Fruit fly (Drosophila melanogaster) whole organism, embryonic: Measurements from ENCODE around the gene CG11030.

Experiments used
- B-H1 ChIP-seq: fragments of 200-800 bp; sonication (Bioruptor generic); IDR thresholded peaks from 3 replicates; pipeline ENCODE4 v1.3.6; 2022; ENCODE audit warnings: missing biosample characterization, missing genetic modification characterization
- CG10209 ChIP-seq: fragments of 200-800 bp; sonication (Bioruptor generic); optimal IDR thresholded peaks from 3 replicates; lab custom pipeline; 2017; ENCODE audit warnings: missing biosample characterization, mild to moderate bottlenecking, missing genetic modification characterization, missing genetic modification reagents
- CG10267 ChIP-seq: fragments of 200-800 bp; sonication (Bioruptor generic); optimal IDR thresholded peaks from 2 replicates; lab custom pipeline; 2018; ENCODE audit warnings: missing biosample characterization, mild to moderate bottlenecking, missing genetic modification characterization, moderate library complexity
- CG10366 ChIP-seq: fragments of 200-800 bp; sonication (Bioruptor generic); IDR thresholded peaks from 2 replicates; pipeline ENCODE4 v1.3.6; 2022; ENCODE audit warnings: missing biosample characterization, missing genetic modification characterization
- CG11398 ChIP-seq: fragments of 200-800 bp; sonication (Bioruptor generic); optimal IDR thresholded peaks from 2 replicates; lab custom pipeline; 2016; ENCODE audit warnings: missing biosample characterization, missing genetic modification characterization
- CG12071 ChIP-seq: fragments of 200-800 bp; sonication (Bioruptor generic); optimal IDR thresholded peaks from 3 replicates; lab custom pipeline; 2018; ENCODE audit warnings: missing biosample characterization, mild to moderate bottlenecking, missing genetic modification characterization
- CG1233 ChIP-seq: fragments of 200-800 bp; sonication (Bioruptor generic); optimal IDR thresholded peaks from 4 replicates; lab custom pipeline; 2018; ENCODE audit warnings: missing biosample characterization, mild to moderate bottlenecking, missing genetic modification characterization
- CG13123 ChIP-seq: fragments of 200-800 bp; sonication (Bioruptor generic); optimal IDR thresholded peaks from 2 replicates; lab custom pipeline; 2016; ENCODE audit warnings: missing biosample characterization, missing genetic modification characterization
- CG13287 ChIP-seq: fragments of 200-800 bp; sonication (Bioruptor generic); IDR thresholded peaks from 2 replicates; pipeline ENCODE4 v1.3.6; 2022; ENCODE audit warnings: missing biosample characterization, missing genetic modification characterization; ENCODE audit not compliant: partially characterized antibody
- CG15269 ChIP-seq: fragments of 200-800 bp; sonication (Bioruptor generic); optimal IDR thresholded peaks from 2 replicates; lab custom pipeline; 2018; ENCODE audit warnings: missing biosample characterization, mild to moderate bottlenecking, missing genetic modification characterization, moderate library complexity
- CG1529 ChIP-seq: fragments of 200-800 bp; sonication (Bioruptor generic); optimal IDR thresholded peaks from 3 replicates; lab custom pipeline; 2018; ENCODE audit warnings: missing biosample characterization, missing genetic modification characterization
- CG15601 ChIP-seq: fragments of 200-800 bp; sonication (Bioruptor generic); optimal IDR thresholded peaks from 3 replicates; lab custom pipeline; 2019; ENCODE audit warnings: missing biosample characterization, mild to moderate bottlenecking, missing genetic modification characterization, moderate library complexity
- CG17802 ChIP-seq: fragments of 200-800 bp; sonication (Bioruptor generic); optimal IDR thresholded peaks from 2 replicates; lab custom pipeline; 2018; ENCODE audit warnings: missing biosample characterization, mild to moderate bottlenecking, missing genetic modification characterization, moderate library complexity
- CG17829 ChIP-seq: fragments of 200-800 bp; optimal IDR thresholded peaks from 2 replicates; lab custom pipeline; 2019; ENCODE audit warnings: missing biosample characterization, mild to moderate bottlenecking, missing genetic modification characterization, moderate library complexity
- CG18764 ChIP-seq: fragments of 200-800 bp; sonication (Bioruptor generic); optimal IDR thresholded peaks from 3 replicates; lab custom pipeline; 2016; ENCODE audit warnings: missing biosample characterization, missing genetic modification characterization
- CG2116 ChIP-seq: fragments of 200-800 bp; sonication (Bioruptor generic); optimal IDR thresholded peaks from 3 replicates; lab custom pipeline; 2018; ENCODE audit warnings: missing biosample characterization, mild to moderate bottlenecking, missing genetic modification characterization
- CG32772 ChIP-seq: fragments of 200-800 bp; sonication (Bioruptor generic); IDR thresholded peaks from 2 replicates; pipeline ENCODE4 v1.3.6; 2022; ENCODE audit warnings: missing biosample characterization, missing genetic modification characterization
- CG3407 ChIP-seq: fragments of 200-800 bp; sonication (Bioruptor generic); optimal IDR thresholded peaks from 2 replicates; lab custom pipeline; 2018; ENCODE audit warnings: missing biosample characterization, mild to moderate bottlenecking, missing genetic modification characterization
- CG6654 ChIP-seq: fragments of 200-800 bp; sonication (Bioruptor generic); optimal IDR thresholded peaks from 2 replicates; lab custom pipeline; 2017; ENCODE audit warnings: missing biosample characterization, mild to moderate bottlenecking, missing genetic modification characterization
- CG7271 ChIP-seq: fragments of 200-800 bp; sonication (Bioruptor generic); optimal IDR thresholded peaks from 2 replicates; lab custom pipeline; 2018; ENCODE audit warnings: missing biosample characterization, mild to moderate bottlenecking, missing genetic modification characterization, moderate library complexity
- CG7357 ChIP-seq: fragments of 200-800 bp; sonication (Bioruptor generic); IDR thresholded peaks from 3 replicates; pipeline ENCODE4 v1.3.6; 2022; ENCODE audit warnings: missing biosample characterization, missing genetic modification characterization
- CG7372 ChIP-seq: fragments of 200-800 bp; sonication (Bioruptor generic); IDR thresholded peaks from 2 replicates; pipeline ENCODE4 v1.3.6; 2022; ENCODE audit warnings: missing biosample characterization, missing genetic modification characterization
- Dek ChIP-seq: fragments of 200-800 bp; sonication (Bioruptor generic); optimal IDR thresholded peaks from 3 replicates; lab custom pipeline; 2019; ENCODE audit warnings: missing biosample characterization, mild to moderate bottlenecking, missing genetic modification characterization, moderate library complexity
- Kr ChIP-seq: fragments of 200-800 bp; sonication (Bioruptor generic); optimal IDR thresholded peaks from 2 replicates; lab custom pipeline; 2017; ENCODE audit warnings: missing biosample characterization, mild to moderate bottlenecking, missing genetic modification characterization
- Lim3 ChIP-seq: fragments of 200-800 bp; sonication (Bioruptor generic); IDR thresholded peaks from 2 replicates; pipeline ENCODE4 v1.3.6; 2022; ENCODE audit warnings: missing biosample characterization, missing genetic modification characterization
- Mrtf ChIP-seq: fragments of 200-800 bp; sonication (Bioruptor generic); IDR thresholded peaks from 3 replicates; pipeline ENCODE4 v1.3.6; 2022; ENCODE audit warnings: missing biosample characterization, missing genetic modification characterization
- Myb ChIP-seq: fragments of 200-800 bp; sonication (Bioruptor generic); optimal IDR thresholded peaks from 2 replicates; lab custom pipeline; 2016; ENCODE audit warnings: missing biosample characterization, missing genetic modification characterization
- Nf-YA ChIP-seq: fragments of 200-800 bp; sonication (Bioruptor generic); IDR thresholded peaks from 2 replicates; pipeline ENCODE4 v1.3.6; 2022; ENCODE audit warnings: missing biosample characterization, missing genetic modification characterization
- Optix ChIP-seq: fragments of 200-800 bp; sonication (Bioruptor generic); IDR thresholded peaks from 3 replicates; pipeline ENCODE4 v1.3.6; 2022; ENCODE audit warnings: missing biosample characterization, missing genetic modification characterization
- Pdp1 ChIP-seq, 2 experiments: fragments of 200-800 bp; sonication (Bioruptor generic); optimal IDR thresholded peaks; 3 replicates each; lab custom pipeline; 2016; ENCODE audit warnings: missing biosample characterization in 2 of 2, missing genetic modification characterization in 2 of 2, mild to moderate bottlenecking in 1 of 2, moderate library complexity in 1 of 2
- Ptx1 ChIP-seq: fragments of 200-800 bp; sonication (Bioruptor generic); IDR thresholded peaks from 2 replicates; pipeline ENCODE4 v1.3.6; 2022; ENCODE audit warnings: missing biosample characterization, missing genetic modification characterization
- Scr ChIP-seq: fragments of 200-800 bp; sonication (Bioruptor generic); IDR thresholded peaks from 2 replicates; pipeline ENCODE4 v1.3.6; 2022; ENCODE audit warnings: missing biosample characterization, missing genetic modification characterization; ENCODE audit not compliant: partially characterized antibody
- Sox100B ChIP-seq: fragments of 200-800 bp; sonication (Bioruptor generic); optimal IDR thresholded peaks from 3 replicates; lab custom pipeline; 2018; ENCODE audit warnings: missing biosample characterization, mild to moderate bottlenecking, missing genetic modification characterization
- Xbp1 ChIP-seq: fragments of 200-800 bp; sonication (Bioruptor generic); optimal IDR thresholded peaks from 3 replicates; lab custom pipeline; 2016; ENCODE audit warnings: missing biosample characterization, mild to moderate bottlenecking, missing genetic modification characterization
- ac ChIP-seq: fragments of 200-800 bp; sonication (Bioruptor generic); optimal IDR thresholded peaks from 3 replicates; lab custom pipeline; 2017; ENCODE audit warnings: missing biosample characterization, mild to moderate bottlenecking, missing genetic modification characterization
- aop ChIP-seq: fragments of 200-800 bp; sonication (Bioruptor generic); IDR thresholded peaks from 2 replicates; pipeline ENCODE4 v1.3.6; 2022; ENCODE audit warnings: missing biosample characterization, missing genetic modification characterization
- crc ChIP-seq: fragments of 200-800 bp; sonication (Bioruptor generic); optimal IDR thresholded peaks from 2 replicates; lab custom pipeline; 2016; ENCODE audit warnings: missing biosample characterization, missing genetic modification characterization
- crol ChIP-seq: fragments of 200-800 bp; sonication (Bioruptor generic); IDR thresholded peaks from 2 replicates; pipeline ENCODE4 v1.3.6; 2022; ENCODE audit warnings: missing biosample characterization, missing genetic modification characterization
- dan ChIP-seq: fragments of 200-800 bp; sonication (Bioruptor generic); IDR thresholded peaks from 2 replicates; pipeline ENCODE4 v1.3.6; 2022; ENCODE audit warnings: missing biosample characterization, missing genetic modification characterization
- danr ChIP-seq: fragments of 200-800 bp; sonication (Bioruptor generic); IDR thresholded peaks from 2 replicates; pipeline ENCODE4 v1.3.6; 2022; ENCODE audit warnings: missing biosample characterization, missing genetic modification characterization
- ems ChIP-seq: fragments of 200-800 bp; sonication (Bioruptor generic); optimal IDR thresholded peaks from 3 replicates; lab custom pipeline; 2016; ENCODE audit warnings: missing biosample characterization, missing genetic modification characterization
- eyg ChIP-seq: fragments of 200-800 bp; sonication (Bioruptor generic); optimal IDR thresholded peaks from 3 replicates; lab custom pipeline; 2016; ENCODE audit warnings: missing biosample characterization, missing genetic modification characterization
- gcm ChIP-seq: fragments of 200-800 bp; sonication (Bioruptor generic); optimal IDR thresholded peaks from 2 replicates; lab custom pipeline; 2019; ENCODE audit warnings: missing biosample characterization, mild to moderate bottlenecking, missing genetic modification characterization, moderate library complexity
- insv ChIP-seq, 2 experiments: fragments of 200-800 bp; sonication (Bioruptor generic); optimal IDR thresholded peaks; 3 replicates each; lab custom pipeline; 2016 to 2018; ENCODE audit warnings: missing biosample characterization in 2 of 2, missing genetic modification characterization in 2 of 2
- jumu ChIP-seq: fragments of 200-800 bp; sonication (Bioruptor generic); optimal IDR thresholded peaks from 3 replicates; lab custom pipeline; 2016; ENCODE audit warnings: missing biosample characterization, missing genetic modification characterization
- mam ChIP-seq: fragments of 200-800 bp; sonication (Bioruptor generic); optimal IDR thresholded peaks from 3 replicates; lab custom pipeline; 2016; ENCODE audit warnings: missing biosample characterization, missing genetic modification characterization
- org-1 ChIP-seq: fragments of 200-800 bp; sonication (Bioruptor generic); optimal IDR thresholded peaks from 2 replicates; lab custom pipeline; 2017; ENCODE audit warnings: missing biosample characterization, missing genetic modification characterization
- run ChIP-seq: fragments of 200-800 bp; sonication (Bioruptor generic); optimal IDR thresholded peaks from 3 replicates; lab custom pipeline; 2018; ENCODE audit warnings: missing biosample characterization, mild to moderate bottlenecking, missing genetic modification characterization
- slbo ChIP-seq: fragments of 200-800 bp; sonication (Bioruptor generic); IDR thresholded peaks from 2 replicates; pipeline ENCODE4 v1.3.6; 2022; ENCODE audit warnings: missing biosample characterization, missing genetic modification characterization
- tx ChIP-seq: fragments of 200-800 bp; sonication (Bioruptor generic); optimal IDR thresholded peaks from 2 replicates; lab custom pipeline; 2016; ENCODE audit warnings: missing biosample characterization, missing genetic modification characterization

Gene CG11030

dm6 chr2L:5720407-5721228 is 3.8 kb upstream of the CG11030 start, which contains the start of the genes CG11149 and sip1 (continued):
- TF ChIP-seq Xbp1 (GFP tag; lab: Kevin White, UChicago) = no peak
- TF ChIP-seq Scr (GFP tag; lab: Robert Waterston, UW) = peak; percentile 61
- no peak for TF ChIP-seq CG1233 (GFP tag; lab: Kevin White, UChicago)
- TF ChIP-seq B-H1 (GFP tag; lab: Robert Waterston, UW) = no peak
- no peak for TF ChIP-seq aop
- no peak for TF ChIP-seq mam (GFP tag; lab: Kevin White, UChicago)
- no peak for TF ChIP-seq CG10366
- TF ChIP-seq CG18764 = no peak
- TF ChIP-seq CG15269 (tag; lab: Kevin White, UChicago) = no peak
- TF ChIP-seq CG17802 (tag; lab: Kevin White, UChicago) = no peak
- peak; percentile 19 for TF ChIP-seq CG2116 (GFP tag; lab: Kevin White, UChicago)
- TF ChIP-seq CG10267 (tag; lab: Kevin White, UChicago) = no peak
- TF ChIP-seq crc (GFP tag; lab: Kevin White, UChicago) = no peak
- TF ChIP-seq CG10209 (GFP tag; lab: Kevin White, UChicago) = no peak
- TF ChIP-seq CG6654 (GFP tag; lab: Kevin White, UChicago) = no peak
- TF ChIP-seq CG12071 (GFP tag; lab: Kevin White, UChicago) = no peak
- TF ChIP-seq CG7357 = no peak
- no peak for TF ChIP-seq Ptx1 (GFP tag; lab: Robert Waterston, UW)
- no peak for TF ChIP-seq run (tag; lab: Kevin White, UChicago)
- TF ChIP-seq CG1529 (GFP tag; lab: Kevin White, UChicago) = no peak
- TF ChIP-seq CG7372 = no peak
- no peak for TF ChIP-seq CG15601 (tag; lab: Kevin White, UChicago)
- TF ChIP-seq eyg (GFP tag; lab: Kevin White, UChicago) = no peak
- TF ChIP-seq jumu = no peak
- no peak for TF ChIP-seq Dek
- TF ChIP-seq CG32772 (GFP tag; lab: Robert Waterston, UW) = no peak
- no peak for TF ChIP-seq dan
- no peak for TF ChIP-seq Mrtf (GFP tag; lab: Robert Waterston, UW)
- TF ChIP-seq danr (GFP tag; lab: Robert Waterston, UW) = no peak
- no peak for TF ChIP-seq CG13123 (GFP tag; lab: Kevin White, UChicago)
- TF ChIP-seq tx (GFP tag; lab: Kevin White, UChicago) = no peak
- no peak for TF ChIP-seq Kr (GFP tag; lab: Kevin White, UChicago)
- TF ChIP-seq Myb (GFP tag; lab: Kevin White, UChicago) = no peak
- TF ChIP-seq CG11398 = no peak
- TF ChIP-seq org-1 (GFP tag; lab: Kevin White, UChicago) = no peak
- TF ChIP-seq CG17829 (tag; lab: Kevin White, UChicago) = no peak
- no peak for TF ChIP-seq Nf-YA (GFP tag; lab: Robert Waterston, UW)
- TF ChIP-seq gcm = no peak
- no peak for TF ChIP-seq Sox100B (GFP tag; lab: Kevin White, UChicago)
- TF ChIP-seq CG3407 (GFP tag; lab: Kevin White, UChicago) = no peak
- no peak for TF ChIP-seq Lim3
- TF ChIP-seq CG7271 (tag; lab: Kevin White, UChicago) = no peak
- TF ChIP-seq CG13287 = peak; percentile 81
- TF ChIP-seq ems (GFP tag; lab: Kevin White, UChicago) = no peak
- no peak for TF ChIP-seq crol (GFP tag; lab: Robert Waterston, UW)
- no peak for TF ChIP-seq Optix
- no peak for TF ChIP-seq slbo (GFP tag; lab: Robert Waterston, UW)
- no peak for TF ChIP-seq ac (GFP tag; lab: Kevin White, UChicago)
- peak in 1 of 2 experiments; percentile 20 for TF ChIP-seq Pdp1 (GFP tag; optimal IDR thresholded peaks at IDR 0.05; lab: Kevin White, UChicago)
- no peak for TF ChIP-seq insv (GFP tag; optimal IDR thresholded peaks at IDR 0.05; lab: Kevin White, UChicago)
